Fruit fly (Drosophila melanogaster): Measurements from ENCODE around the gene CG43844.

The CG43844 gene

DNA sequence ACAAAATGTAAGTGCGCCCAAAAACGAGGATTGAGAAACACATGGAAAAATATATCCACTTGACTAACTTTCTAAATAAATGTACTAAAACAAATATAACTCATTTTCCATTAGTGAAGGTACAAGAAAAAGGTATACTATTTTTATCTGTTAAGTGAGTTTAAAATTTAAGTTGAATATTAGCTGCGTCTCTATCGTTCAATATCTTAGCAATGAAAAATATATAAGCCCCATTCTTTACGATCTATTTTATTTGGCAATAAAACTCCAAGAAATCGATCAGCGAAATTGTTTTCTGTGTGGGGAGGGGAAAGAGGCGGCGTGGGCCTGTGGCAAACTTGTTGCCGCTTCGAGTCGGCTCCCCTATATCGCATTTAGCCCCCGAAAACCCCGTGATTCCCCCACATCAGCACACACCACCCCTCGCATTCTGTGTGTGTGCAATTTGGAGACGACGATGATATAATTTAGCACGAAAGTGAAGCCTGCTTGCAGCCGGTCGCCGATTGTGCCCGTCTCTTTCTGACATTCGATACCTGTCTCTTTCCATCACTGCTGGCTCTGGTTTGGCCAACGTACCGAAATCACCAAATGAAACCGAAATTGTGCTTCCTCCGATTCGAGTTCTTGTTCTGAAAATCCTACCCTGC lies 33.5 kb downstream of the CG43844 start (continued):
- TF ChIP-seq Lpt (GFP tag; optimal IDR thresholded peaks at IDR 0.05) (peak; percentile 34), CG11762 (GFP tag; optimal IDR thresholded peaks at IDR 0.05; ENCODE audit: insufficient read depth) (peak; percentile 63), CG15336 (GFP tag; IDR thresholded peaks at IDR 0.05) (peak; percentile 51), CG3919 (GFP tag; optimal IDR thresholded peaks at IDR 0.05) (peak; percentile 72), CG6854 (GFP tag; optimal IDR thresholded peaks at IDR 0.05) (no peak), CG11902 (GFP tag; optimal IDR thresholded peaks at IDR 0.05) (peak; percentile 60), achi (GFP tag; optimal IDR thresholded peaks at IDR 0.05) (peak; percentile 71), CG11294 (GFP tag; IDR thresholded peaks at IDR 0.05) (no peak), pdm3 (GFP tag; optimal IDR thresholded peaks at IDR 0.05) (peak; percentile 77), Smox (GFP tag; optimal IDR thresholded peaks at IDR 0.05) (peak; percentile 14), lz (GFP tag; optimal IDR thresholded peaks at IDR 0.05) (peak; percentile 26), CG3032 (tag; optimal IDR thresholded peaks at IDR 0.05) (peak; percentile 95), dac (GFP tag; optimal IDR thresholded peaks at IDR 0.05) (no peak), CG32006 (GFP tag; optimal IDR thresholded peaks at IDR 0.05) (peak; percentile 68), Sox14 (GFP tag; optimal IDR thresholded peaks at IDR 0.05) (peak; percentile 66), acj6 (GFP tag; optimal IDR thresholded peaks at IDR 0.05) (peak; percentile 77), Eip75B (GFP tag; optimal IDR thresholded peaks at IDR 0.05) (peak; percentile 60), CG1621 (tag; optimal IDR thresholded peaks at IDR 0.05) (peak; percentile 77), net (GFP tag; optimal IDR thresholded peaks at IDR 0.05) (peak; percentile 61), Sox102F (GFP tag; optimal IDR thresholded peaks at IDR 0.05) (no peak), Hr38 (GFP tag; optimal IDR thresholded peaks at IDR 0.05) (no peak), OdsH (GFP tag; optimal IDR thresholded peaks at IDR 0.05) (peak; percentile 76), Gug (GFP tag; IDR thresholded peaks at IDR 0.05) (0 out of 2 replicates have a peak, but pooled peaks have one; percentile 23), vri (GFP tag; optimal IDR thresholded peaks at IDR 0.05) (peak; percentile 91)

DNA sequence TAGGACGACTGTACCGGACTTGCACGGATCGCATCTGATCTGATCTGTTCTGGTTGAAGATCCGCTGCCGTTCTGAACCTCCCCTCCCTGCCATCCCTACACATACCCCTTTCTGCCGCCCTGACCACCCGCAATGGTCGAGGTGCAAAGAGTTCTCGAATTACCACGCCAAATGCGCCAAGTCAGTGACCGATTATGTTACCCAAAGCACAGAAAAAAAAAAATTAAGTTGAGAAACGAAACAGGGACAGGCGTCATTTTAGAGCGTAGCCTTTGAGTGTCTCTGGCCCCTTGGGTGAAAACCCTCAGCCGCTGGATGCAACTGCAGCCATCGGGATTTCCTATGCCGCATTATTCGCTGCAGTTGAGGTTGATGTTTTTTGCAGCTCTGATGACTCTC lies 34.4 kb downstream of the CG43844 start:
- TF ChIP-seq Eip78C (GFP tag) (peak; percentile 28), dac (GFP tag; optimal IDR thresholded peaks at IDR 0.05) (no peak), Ets96B (tag; optimal IDR thresholded peaks at IDR 0.05) (no peak), achi (GFP tag; optimal IDR thresholded peaks at IDR 0.05) (no peak), CG6808 (GFP tag; optimal IDR thresholded peaks at IDR 0.05) (no peak)

DNA sequence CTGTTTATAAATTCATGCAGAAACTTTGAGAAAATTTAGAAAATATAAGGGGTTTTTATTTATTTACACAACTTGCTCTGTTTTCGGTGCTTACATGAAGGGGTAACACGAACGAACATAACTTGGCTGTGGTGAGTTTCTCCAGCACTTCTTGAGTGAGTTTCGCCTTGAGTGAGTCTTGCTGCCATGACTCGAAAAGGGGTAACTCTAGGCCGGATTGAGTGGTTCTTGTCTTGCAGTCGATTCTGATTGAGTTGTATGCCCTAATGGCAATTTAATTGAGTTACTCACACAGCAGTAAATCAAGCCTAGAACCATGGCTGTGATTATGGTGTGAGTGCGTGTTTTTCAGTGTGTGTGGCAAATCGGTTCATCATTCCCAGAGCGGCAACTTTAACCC lies 38.9 kb downstream of the CG43844 start:
- no peak for TF ChIP-seq CG11762 (GFP tag; optimal IDR thresholded peaks at IDR 0.05; ENCODE audit: insufficient read depth)
- TF ChIP-seq Sox14 (GFP tag; optimal IDR thresholded peaks at IDR 0.05): no peak
- no peak for TF ChIP-seq Met (GFP tag; optimal IDR thresholded peaks at IDR 0.05)
- no peak for TF ChIP-seq CG9139 (GFP tag; optimal IDR thresholded peaks at IDR 0.05)
- no peak for TF ChIP-seq Sox15 (GFP tag; optimal IDR thresholded peaks at IDR 0.05)
- TF ChIP-seq lz (GFP tag; optimal IDR thresholded peaks at IDR 0.05): no peak

DNA sequence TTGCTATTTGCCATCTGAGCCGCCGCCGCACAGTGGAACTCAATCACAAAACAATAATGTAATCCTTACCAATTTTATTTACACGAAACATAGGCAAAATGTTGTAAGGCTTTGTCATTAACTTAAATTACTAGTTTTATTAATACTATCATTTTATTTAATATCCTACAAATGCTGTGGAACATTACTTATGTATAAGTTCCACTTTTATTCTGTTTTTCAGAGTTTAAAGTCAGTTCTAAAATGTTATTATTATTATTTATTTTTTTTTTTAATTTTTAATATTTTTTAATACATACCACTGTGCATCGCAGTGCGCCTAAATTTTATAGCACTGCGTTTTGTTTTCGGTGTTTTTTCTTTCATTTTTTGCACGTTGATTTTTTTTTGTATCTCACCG lies 42.0 kb downstream of the CG43844 start:
- TF ChIP-seq fkh (GFP tag; optimal IDR thresholded peaks at IDR 0.05): no peak
- peak; percentile 88 for TF ChIP-seq eg (GFP tag; IDR thresholded peaks at IDR 0.05)
- no peak for TF ChIP-seq Hr38 (GFP tag; optimal IDR thresholded peaks at IDR 0.05)
- TF ChIP-seq CG11762 (GFP tag; optimal IDR thresholded peaks at IDR 0.05; ENCODE audit: insufficient read depth): peak; percentile 59
- TF ChIP-seq Blimp-1 (GFP tag; optimal IDR thresholded peaks at IDR 0.05): no peak
- TF ChIP-seq vri (GFP tag; optimal IDR thresholded peaks at IDR 0.05): no peak
- peak; percentile 53 for TF ChIP-seq CG10631 (GFP tag; optimal IDR thresholded peaks at IDR 0.05)
- peak; percentile 90 for TF ChIP-seq CG8119 (GFP tag; IDR thresholded peaks at IDR 0.05)
- no peak for TF ChIP-seq CG1621 (tag; optimal IDR thresholded peaks at IDR 0.05)
- no peak for TF ChIP-seq fd59A (GFP tag; optimal IDR thresholded peaks at IDR 0.05)
- peak; percentile 89 for TF ChIP-seq Eip78C (GFP tag)
- TF ChIP-seq CG7368 (GFP tag; optimal IDR thresholded peaks at IDR 0.05): peak; percentile 19
- no peak for TF ChIP-seq cyc (GFP tag; optimal IDR thresholded peaks at IDR 0.05)
- TF ChIP-seq CG10669 (GFP tag; optimal IDR thresholded peaks at IDR 0.05): no peak
- peak; percentile 70 for TF ChIP-seq acj6 (GFP tag; optimal IDR thresholded peaks at IDR 0.05)
- TF ChIP-seq CG15336 (GFP tag; IDR thresholded peaks at IDR 0.05): peak; percentile 93
- TF ChIP-seq CG11294 (GFP tag; IDR thresholded peaks at IDR 0.05): peak; percentile 75
- peak; percentile 50 for TF ChIP-seq Ets96B (tag; optimal IDR thresholded peaks at IDR 0.05)
- peak; percentile 36 for TF ChIP-seq CG16779 (tag; optimal IDR thresholded peaks at IDR 0.05)
- no peak for TF ChIP-seq CG3032 (tag; optimal IDR thresholded peaks at IDR 0.05)
- TF ChIP-seq OdsH (GFP tag; optimal IDR thresholded peaks at IDR 0.05): peak; percentile 76
- peak; percentile 55 for TF ChIP-seq net (GFP tag; optimal IDR thresholded peaks at IDR 0.05)
- peak; percentile 66 for TF ChIP-seq svp (GFP tag)
- TF ChIP-seq CG31627 (GFP tag; optimal IDR thresholded peaks at IDR 0.05): no peak
- TF ChIP-seq Eip75B (GFP tag; optimal IDR thresholded peaks at IDR 0.05): peak; percentile 9
- TF ChIP-seq CG32006 (GFP tag; optimal IDR thresholded peaks at IDR 0.05): peak; percentile 90
- TF ChIP-seq Hr39 (GFP tag; optimal IDR thresholded peaks at IDR 0.05): no peak
- peak; percentile 30 for TF ChIP-seq Sox15 (GFP tag; optimal IDR thresholded peaks at IDR 0.05)
- TF ChIP-seq Lpt (GFP tag; optimal IDR thresholded peaks at IDR 0.05): peak; percentile 54

Data from whole organism, prepupa.